Fruit fly (Drosophila melanogaster) whole organism, embryonic: ENCODE results near the gene CG3625.

ENCODE experiments used
- Atf3 ChIP-seq: fragments of 200-800 bp; sonication (Bioruptor generic); optimal IDR thresholded peaks from 3 replicates; lab custom pipeline; 2016; ENCODE audit warnings: missing biosample characterization, missing genetic modification characterization
- BEAF-32 ChIP-seq: fragments of 200-800 bp; sonication (Bioruptor generic); optimal IDR thresholded peaks from 3 replicates; lab custom pipeline; 2017; ENCODE audit warnings: missing biosample characterization, missing genetic modification characterization, mild to moderate bottlenecking, moderate library complexity, missing genetic modification reagents
- Bteb2 ChIP-seq: fragments of 200-800 bp; sonication (Bioruptor generic); optimal IDR thresholded peaks from 2 replicates; lab custom pipeline; 2016; ENCODE audit warnings: missing biosample characterization, missing genetic modification characterization
- CG10366 ChIP-seq: fragments of 200-800 bp; sonication (Bioruptor generic); IDR thresholded peaks from 2 replicates; pipeline ENCODE4 v1.3.6; 2022; ENCODE audit warnings: missing biosample characterization, missing genetic modification characterization
- CG11093 ChIP-seq: fragments of 200-800 bp; sonication (Bioruptor generic); IDR thresholded peaks from 3 replicates; pipeline ENCODE4 v1.3.6; 2022; ENCODE audit warnings: missing biosample characterization, missing genetic modification characterization
- CG12219 ChIP-seq: fragments of 200-800 bp; sonication (Bioruptor generic); optimal IDR thresholded peaks from 3 replicates; lab custom pipeline; 2018; ENCODE audit warnings: missing biosample characterization, mild to moderate bottlenecking, missing genetic modification characterization
- CG13424 ChIP-seq: fragments of 200-800 bp; sonication (Bioruptor generic); optimal IDR thresholded peaks from 2 replicates; lab custom pipeline; 2019; ENCODE audit warnings: missing biosample characterization, mild to moderate bottlenecking, missing genetic modification characterization, moderate library complexity
- CG13624 ChIP-seq: fragments of 200-800 bp; sonication (Bioruptor generic); optimal IDR thresholded peaks from 2 replicates; lab custom pipeline; 2016; ENCODE audit warnings: missing biosample characterization, missing genetic modification characterization
- CG13894 ChIP-seq: fragments of 200-800 bp; sonication (Bioruptor generic); optimal IDR thresholded peaks from 3 replicates; lab custom pipeline; 2018; ENCODE audit warnings: missing biosample characterization, mild to moderate bottlenecking, missing genetic modification characterization, moderate library complexity
- CG14965 ChIP-seq: fragments of 200-800 bp; sonication (Bioruptor generic); optimal IDR thresholded peaks from 2 replicates; lab custom pipeline; 2016; ENCODE audit warnings: missing biosample characterization, missing genetic modification characterization, borderline replicate concordance
- CG1602 ChIP-seq: fragments of 200-800 bp; sonication (Bioruptor generic); optimal IDR thresholded peaks from 3 replicates; lab custom pipeline; 2016; ENCODE audit warnings: missing biosample characterization, missing genetic modification characterization
- CG16813 ChIP-seq: fragments of 200-800 bp; sonication (Bioruptor generic); IDR thresholded peaks from 3 replicates; pipeline ENCODE4 v1.3.6; 2022; ENCODE audit warnings: missing biosample characterization, missing genetic modification characterization; ENCODE audit not compliant: partially characterized antibody
- CG17186 ChIP-seq: fragments of 200-800 bp; sonication (Bioruptor generic); optimal IDR thresholded peaks from 3 replicates; lab custom pipeline; 2017; ENCODE audit warnings: missing biosample characterization, missing genetic modification reagents, missing genetic modification characterization
- CG17361 ChIP-seq: fragments of 200-800 bp; sonication (Bioruptor generic); IDR thresholded peaks from 3 replicates; pipeline ENCODE4 v1.3.6; 2022; ENCODE audit warnings: missing biosample characterization, missing genetic modification characterization
- CG18764 ChIP-seq: fragments of 200-800 bp; sonication (Bioruptor generic); optimal IDR thresholded peaks from 3 replicates; lab custom pipeline; 2016; ENCODE audit warnings: missing biosample characterization, missing genetic modification characterization
- CG2116 ChIP-seq: fragments of 200-800 bp; sonication (Bioruptor generic); optimal IDR thresholded peaks from 3 replicates; lab custom pipeline; 2018; ENCODE audit warnings: missing biosample characterization, mild to moderate bottlenecking, missing genetic modification characterization
- CG31441 ChIP-seq: fragments of 200-800 bp; sonication (Bioruptor generic); IDR thresholded peaks from 2 replicates; pipeline ENCODE4 v1.3.6; 2022; ENCODE audit warnings: missing biosample characterization, missing genetic modification characterization
- CG34224 ChIP-seq: fragments of 200-800 bp; sonication (Bioruptor generic); IDR thresholded peaks from 3 replicates; pipeline ENCODE4 v1.3.6; 2022; ENCODE audit warnings: missing biosample characterization, missing genetic modification characterization; ENCODE audit not compliant: partially characterized antibody
- CG8290 ChIP-seq, 3 experiments: fragments of 200-800 bp; sonication (Bioruptor generic); optimal IDR thresholded peaks; 2 replicates each; lab custom pipeline; 2016 to 2019; ENCODE audit warnings: missing biosample characterization in 3 of 3, missing genetic modification characterization in 3 of 3, mild to moderate bottlenecking in 2 of 3, moderate library complexity in 1 of 3
- CG9876 ChIP-seq: fragments of 200-800 bp; sonication (Bioruptor generic); optimal IDR thresholded peaks from 2 replicates; lab custom pipeline; 2016; ENCODE audit warnings: missing biosample characterization, missing genetic modification characterization
- CHES-1-like ChIP-seq: fragments of 200-800 bp; sonication (Bioruptor generic); optimal IDR thresholded peaks from 2 replicates; lab custom pipeline; 2016; ENCODE audit warnings: missing biosample characterization, missing genetic modification characterization
- Camta ChIP-seq: fragments of 200-800 bp; sonication (Bioruptor generic); optimal IDR thresholded peaks from 2 replicates; lab custom pipeline; 2016; ENCODE audit warnings: missing biosample characterization, missing genetic modification characterization
- Chrac-16 ChIP-seq: fragments of 200-800 bp; sonication (Bioruptor generic); optimal IDR thresholded peaks from 3 replicates; lab custom pipeline; 2016; ENCODE audit warnings: missing biosample characterization, missing genetic modification characterization
- CoRest ChIP-seq: fragments of 200-800 bp; sonication (Bioruptor generic); optimal IDR thresholded peaks from 3 replicates; lab custom pipeline; 2018; ENCODE audit warnings: missing biosample characterization, mild to moderate bottlenecking, missing genetic modification characterization, moderate library complexity
- Dbx ChIP-seq: fragments of 200-800 bp; sonication (Bioruptor generic); IDR thresholded peaks from 3 replicates; pipeline ENCODE4 v1.3.6; 2022; ENCODE audit warnings: missing biosample characterization, missing genetic modification characterization
- Dp ChIP-seq: fragments of 200-800 bp; sonication (Bioruptor generic); optimal IDR thresholded peaks from 2 replicates; lab custom pipeline; 2018; ENCODE audit warnings: missing biosample characterization, mild to moderate bottlenecking, missing genetic modification characterization, moderate library complexity
- Dref ChIP-seq: fragments of 200-800 bp; sonication (Bioruptor generic); IDR thresholded peaks from 2 replicates; pipeline ENCODE4 v1.3.6; 2022; ENCODE audit warnings: missing biosample characterization, missing genetic modification characterization
- Fer2 ChIP-seq: fragments of 200-800 bp; sonication (Bioruptor generic); optimal IDR thresholded peaks from 2 replicates; lab custom pipeline; 2018; ENCODE audit warnings: missing biosample characterization, mild to moderate bottlenecking, missing genetic modification characterization, moderate library complexity
- H15 ChIP-seq: fragments of 200-800 bp; sonication (Bioruptor generic); IDR thresholded peaks from 3 replicates; pipeline ENCODE4 v1.3.6; 2022; ENCODE audit warnings: missing biosample characterization, missing genetic modification characterization
- H2.0 ChIP-seq: fragments of 200-800 bp; sonication (Bioruptor generic); IDR thresholded peaks from 2 replicates; pipeline ENCODE4 v1.3.6; 2022; ENCODE audit warnings: missing biosample characterization, missing genetic modification characterization
- Hr51 ChIP-seq, 2 experiments: fragments of 200-800 bp; sonication (Bioruptor generic); optimal IDR thresholded peaks; 2 replicates in 1 of 2; 3 replicates in 1 of 2; lab custom pipeline; 2016 to 2018; ENCODE audit warnings: missing biosample characterization in 2 of 2, missing genetic modification characterization in 2 of 2, mild to moderate bottlenecking in 1 of 2, moderate library complexity in 1 of 2
- PHDP ChIP-seq: fragments of 200-800 bp; sonication (Bioruptor generic); optimal IDR thresholded peaks from 3 replicates; lab custom pipeline; 2018; ENCODE audit warnings: missing biosample characterization, mild to moderate bottlenecking, missing genetic modification characterization, moderate library complexity
- Scr ChIP-seq: fragments of 200-800 bp; sonication (Bioruptor generic); IDR thresholded peaks from 2 replicates; pipeline ENCODE4 v1.3.6; 2022; ENCODE audit warnings: missing biosample characterization, missing genetic modification characterization; ENCODE audit not compliant: partially characterized antibody
- her ChIP-seq: fragments of 200-800 bp; sonication (Bioruptor generic); optimal IDR thresholded peaks from 2 replicates; lab custom pipeline; 2016; ENCODE audit warnings: missing biosample characterization, missing genetic modification characterization
- inv ChIP-seq: fragments of 200-800 bp; sonication (Bioruptor generic); IDR thresholded peaks from 2 replicates; pipeline ENCODE4 v1.3.6; 2022; ENCODE audit warnings: missing biosample characterization, missing genetic modification characterization; ENCODE audit not compliant: partially characterized antibody
- lmd ChIP-seq: fragments of 200-800 bp; sonication (Bioruptor generic); IDR thresholded peaks from 2 replicates; pipeline ENCODE4 v1.3.6; 2022; ENCODE audit warnings: missing biosample characterization, missing genetic modification characterization
- mld ChIP-seq: fragments of 200-800 bp; sonication (Bioruptor generic); IDR thresholded peaks from 3 replicates; pipeline ENCODE4 v1.3.6; 2022; ENCODE audit warnings: missing biosample characterization, missing genetic modification characterization; ENCODE audit not compliant: partially characterized antibody
- onecut ChIP-seq: fragments of 200-800 bp; sonication (Bioruptor generic); IDR thresholded peaks from 2 replicates; pipeline ENCODE4 v1.3.6; 2022; ENCODE audit warnings: missing biosample characterization, missing genetic modification characterization
- prd ChIP-seq, 3 experiments: fragments of >200 bp in 2 of 3; fragments of 200-800 bp in 1 of 3; sonication (Bioruptor generic) in 1 of 3; optimal IDR thresholded peaks in 2 of 3; IDR thresholded peaks in 1 of 3; 2 replicates in 2 of 3; 3 replicates in 1 of 3; pipeline versions ENCODE4 v1.3.6 to Lab custom; 2017 to 2022; ENCODE audit warnings: missing biosample characterization in 1 of 3, missing genetic modification characterization in 1 of 3
- pzg ChIP-seq: fragments of 200-800 bp; sonication (Bioruptor generic); optimal IDR thresholded peaks from 3 replicates; lab custom pipeline; 2018; ENCODE audit warnings: missing biosample characterization, mild to moderate bottlenecking, missing genetic modification characterization, moderate library complexity
- sd ChIP-seq: fragments of 200-800 bp; sonication (Bioruptor generic); optimal IDR thresholded peaks from 3 replicates; lab custom pipeline; 2018; ENCODE audit warnings: missing biosample characterization, mild to moderate bottlenecking, missing genetic modification characterization, moderate library complexity
- seq ChIP-seq: fragments of 200-800 bp; sonication (Bioruptor generic); IDR thresholded peaks from 2 replicates; pipeline ENCODE4 v1.3.6; 2022; ENCODE audit warnings: missing biosample characterization, missing genetic modification characterization
- slbo ChIP-seq: fragments of 200-800 bp; sonication (Bioruptor generic); IDR thresholded peaks from 2 replicates; pipeline ENCODE4 v1.3.6; 2022; ENCODE audit warnings: missing biosample characterization, missing genetic modification characterization
- slou ChIP-seq: fragments of 200-800 bp; sonication (Bioruptor generic); optimal IDR thresholded peaks from 3 replicates; lab custom pipeline; 2016; ENCODE audit warnings: missing biosample characterization, missing genetic modification characterization
- tio ChIP-seq: fragments of 200-800 bp; sonication (Bioruptor generic); optimal IDR thresholded peaks from 2 replicates; lab custom pipeline; 2017; ENCODE audit warnings: missing biosample characterization, missing genetic modification characterization, inconsistent platforms
- tll ChIP-seq, 2 experiments: fragments of 200-800 bp in 1 of 2; fragments of >200 bp in 1 of 2; sonication (Bioruptor generic) in 1 of 2; optimal IDR thresholded peaks; 2 replicates each; lab custom pipeline; 2017 to 2019; ENCODE audit warnings: missing biosample characterization in 2 of 2, missing genetic modification characterization in 2 of 2, mild to moderate bottlenecking in 1 of 2, moderate library complexity in 1 of 2
- toy ChIP-seq: fragments of 200-800 bp; sonication (Bioruptor generic); IDR thresholded peaks from 2 replicates; pipeline ENCODE4 v1.3.6; 2022; ENCODE audit warnings: missing biosample characterization, missing genetic modification characterization
- zen ChIP-seq: fragments of 200-800 bp; sonication (Bioruptor generic); optimal IDR thresholded peaks from 3 replicates; lab custom pipeline; 2018; ENCODE audit warnings: missing biosample characterization, mild to moderate bottlenecking, missing genetic modification characterization, moderate library complexity

The CG3625 gene

dm6 chr2L:277122-277671 is 14.4 kb downstream of the CG3625 start, which contains the start of gene smo (continued):
- TF ChIP-seq CG13894 (no peak), CG17361 (peak; percentile 41; the same call in 2 of the 3 replicates), Chrac-16 (GFP tag; lab: Kevin White, UChicago) (peak; percentile 29), Dbx (GFP tag; lab: Robert Waterston, UW) (no peak), PHDP (tag; lab: Kevin White, UChicago) (peak; percentile 32), tio (GFP tag; lab: Kevin White, UChicago) (no peak), lmd (GFP tag; lab: Robert Waterston, UW) (no peak), CHES-1-like (GFP tag; lab: Kevin White, UChicago) (peak; percentile 76), H15 (no peak), Atf3 (GFP tag; lab: Kevin White, UChicago) (peak; percentile 15), CG18764 (GFP tag; lab: Kevin White, UChicago) (peak; percentile 50), CoRest (tag; lab: Kevin White, UChicago) (peak; percentile 39), BEAF-32 (peak; percentile 97), seq (GFP tag; lab: Robert Waterston, UW) (no peak), CG16813 (GFP tag; lab: Robert Waterston, UW) (peak; percentile 89), tll (GFP tag; optimal IDR thresholded peaks at IDR 0.05; lab: Kevin White, UChicago) (peak in 1 of 2 experiments; percentile 33), sd (no peak), CG10366 (GFP tag; lab: Robert Waterston, UW) (no peak), CG14965 (GFP tag; lab: Kevin White, UChicago) (no peak), CG13624 (GFP tag; lab: Kevin White, UChicago) (peak; percentile 24), Scr (GFP tag; lab: Robert Waterston, UW) (peak; percentile 88), CG31441 (GFP tag; lab: Robert Waterston, UW) (no peak), onecut (no peak), CG13424 (tag; lab: Kevin White, UChicago) (peak; percentile 4), CG8290 (GFP tag; optimal IDR thresholded peaks at IDR 0.05; lab: Kevin White, UChicago) (peak; percentile 16), CG8290 (tag; optimal IDR thresholded peaks at IDR 0.05; lab: Kevin White, UChicago) (no peak), CG12219 (no peak), slbo (GFP tag; lab: Robert Waterston, UW) (peak; percentile 44; the same call in 1 of the 2 replicates), Hr51 (GFP tag; optimal IDR thresholded peaks at IDR 0.05; lab: Kevin White, UChicago) (peak in 1 of 2 experiments; percentile 68), mld (GFP tag; lab: Robert Waterston, UW) (peak; percentile 61; the same call in 2 of the 3 replicates), pzg (GFP tag; lab: Kevin White, UChicago) (peak; percentile 96), Dref (peak; percentile 92), Camta (GFP tag; lab: Kevin White, UChicago) (peak; percentile 22), inv (peak; percentile 81), CG9876 (GFP tag; lab: Kevin White, UChicago) (peak; percentile 29), slou (GFP tag; lab: Kevin White, UChicago) (peak; percentile 44), toy (no peak), Bteb2 (peak; percentile 55), her (GFP tag; lab: Kevin White, UChicago) (peak; percentile 22), Fer2 (tag; lab: Kevin White, UChicago) (no peak), CG2116 (GFP tag; lab: Kevin White, UChicago) (peak; percentile 90), zen (tag; lab: Kevin White, UChicago) (peak; percentile 23), Dp (GFP tag; lab: Kevin White, UChicago) (peak; percentile 67), prd (optimal IDR thresholded peaks at IDR 0.05; lab: Kevin White, UChicago) (no peak), prd (GFP tag; IDR thresholded peaks at IDR 0.05; lab: Robert Waterston, UW) (0 out of 3 replicates have a peak, but pooled peaks have one; percentile 23), CG34224 (GFP tag; lab: Robert Waterston, UW) (peak; percentile 80), CG1602 (peak; percentile 10), CG17186 (GFP tag; lab: Kevin White, UChicago) (peak; percentile 96), CG11093 (GFP tag; lab: Robert Waterston, UW) (no peak), H2.0 (GFP tag; lab: Robert Waterston, UW) (no peak)
